Fruit fly (Drosophila melanogaster) whole organism, embryonic: ENCODE measurements around the gene CG3517.
A peak's percentile ranks its signal among the peaks of the same experiment; 100 is the strongest.

Source experiments
- Asciz ChIP-seq: fragments of 200-800 bp; sonication (Bioruptor generic); optimal IDR thresholded peaks from 2 replicates; lab custom pipeline; 2017; ENCODE audit warnings: missing biosample characterization, mild to moderate bottlenecking, missing genetic modification characterization, missing genetic modification reagents
- Atf-2 ChIP-seq: fragments of 200-800 bp; sonication (Bioruptor generic); optimal IDR thresholded peaks from 2 replicates; lab custom pipeline; 2016; ENCODE audit warnings: missing biosample characterization, missing genetic modification characterization
- CG10209 ChIP-seq: fragments of 200-800 bp; sonication (Bioruptor generic); optimal IDR thresholded peaks from 3 replicates; lab custom pipeline; 2017; ENCODE audit warnings: missing biosample characterization, mild to moderate bottlenecking, missing genetic modification characterization, missing genetic modification reagents
- CG10431 ChIP-seq: fragments of 200-800 bp; sonication (Bioruptor generic); optimal IDR thresholded peaks from 3 replicates; lab custom pipeline; 2018; ENCODE audit warnings: missing biosample characterization, mild to moderate bottlenecking, missing genetic modification characterization
- CG10543 ChIP-seq: fragments of 200-800 bp; sonication (Bioruptor generic); optimal IDR thresholded peaks from 3 replicates; lab custom pipeline; 2017; ENCODE audit warnings: missing biosample characterization, mild to moderate bottlenecking, missing genetic modification characterization, moderate library complexity
- CG11560 ChIP-seq: fragments of 200-800 bp; sonication (Bioruptor generic); IDR thresholded peaks from 3 replicates; pipeline ENCODE4 v1.3.6; 2022; ENCODE audit warnings: missing biosample characterization, missing genetic modification characterization
- CG14965 ChIP-seq: fragments of 200-800 bp; sonication (Bioruptor generic); optimal IDR thresholded peaks from 2 replicates; lab custom pipeline; 2016; ENCODE audit warnings: missing biosample characterization, missing genetic modification characterization, borderline replicate concordance
- CG17361 ChIP-seq: fragments of 200-800 bp; sonication (Bioruptor generic); IDR thresholded peaks from 3 replicates; pipeline ENCODE4 v1.3.6; 2022; ENCODE audit warnings: missing biosample characterization, missing genetic modification characterization
- CG3281 ChIP-seq: fragments of 200-800 bp; sonication (Bioruptor generic); optimal IDR thresholded peaks from 3 replicates; lab custom pipeline; 2017; ENCODE audit warnings: missing biosample characterization, mild to moderate bottlenecking, missing genetic modification characterization
- CG3995 ChIP-seq: fragments of 200-800 bp; sonication (Bioruptor generic); optimal IDR thresholded peaks from 3 replicates; lab custom pipeline; 2016; ENCODE audit warnings: missing biosample characterization, missing genetic modification characterization
- CG5180 ChIP-seq: fragments of 200-800 bp; sonication (Bioruptor generic); optimal IDR thresholded peaks from 3 replicates; lab custom pipeline; 2017; ENCODE audit warnings: missing biosample characterization, missing genetic modification characterization, mild to moderate bottlenecking, moderate library complexity, missing genetic modification reagents
- CG7745 ChIP-seq: fragments of 200-800 bp; sonication (Bioruptor generic); optimal IDR thresholded peaks from 2 replicates; lab custom pipeline; 2018; ENCODE audit warnings: missing biosample characterization, mild to moderate bottlenecking, missing genetic modification characterization, moderate library complexity
- CG7839 ChIP-seq: fragments of 200-800 bp; sonication (Bioruptor generic); optimal IDR thresholded peaks from 3 replicates; lab custom pipeline; 2018; ENCODE audit warnings: missing biosample characterization, mild to moderate bottlenecking, missing genetic modification characterization, moderate library complexity
- CG8089 ChIP-seq: fragments of 200-800 bp; sonication (Bioruptor generic); optimal IDR thresholded peaks from 3 replicates; lab custom pipeline; 2016; ENCODE audit warnings: missing biosample characterization, missing genetic modification characterization
- CG8765 ChIP-seq: fragments of 200-800 bp; sonication (Bioruptor generic); IDR thresholded peaks from 2 replicates; pipeline ENCODE4 v1.3.6; 2022; ENCODE audit warnings: missing biosample characterization, missing genetic modification characterization
- CG8944 ChIP-seq: fragments of 200-800 bp; sonication (Bioruptor generic); optimal IDR thresholded peaks from 3 replicates; lab custom pipeline; 2016; ENCODE audit warnings: missing biosample characterization, missing genetic modification characterization
- CkIIα-i1 ChIP-seq: fragments of 200-800 bp; sonication (Bioruptor generic); IDR thresholded peaks from 2 replicates; pipeline ENCODE4 v1.3.6; 2022; ENCODE audit warnings: missing biosample characterization, missing genetic modification characterization
- D ChIP-seq, 2 experiments: fragments of 200-800 bp in 1 of 2; fragments of >200 bp in 1 of 2; sonication (Bioruptor generic) in 1 of 2; optimal IDR thresholded peaks; 2 replicates in 1 of 2; 3 replicates in 1 of 2; lab custom pipeline; 2017; ENCODE audit warnings: mild to moderate bottlenecking in 1 of 2, missing biosample characterization in 1 of 2, missing genetic modification characterization in 1 of 2, missing genetic modification reagents in 1 of 2
- Dbx ChIP-seq: fragments of 200-800 bp; sonication (Bioruptor generic); IDR thresholded peaks from 3 replicates; pipeline ENCODE4 v1.3.6; 2022; ENCODE audit warnings: missing biosample characterization, missing genetic modification characterization
- HLH3B ChIP-seq: fragments of 200-800 bp; sonication (Bioruptor generic); IDR thresholded peaks from 2 replicates; pipeline ENCODE4 v1.3.6; 2022; ENCODE audit warnings: missing biosample characterization, missing genetic modification characterization
- HLH54F ChIP-seq: fragments of 200-800 bp; sonication (Bioruptor generic); optimal IDR thresholded peaks from 3 replicates; lab custom pipeline; 2016; ENCODE audit warnings: missing biosample characterization, missing genetic modification characterization
- Oaz ChIP-seq: fragments of 200-800 bp; sonication (Bioruptor generic); IDR thresholded peaks from 2 replicates; pipeline ENCODE4 v1.3.6; 2022; ENCODE audit warnings: missing biosample characterization, missing genetic modification characterization
- Ptx1 ChIP-seq: fragments of 200-800 bp; sonication (Bioruptor generic); IDR thresholded peaks from 2 replicates; pipeline ENCODE4 v1.3.6; 2022; ENCODE audit warnings: missing biosample characterization, missing genetic modification characterization
- ab ChIP-seq: fragments of 200-800 bp; sonication (Bioruptor generic); optimal IDR thresholded peaks from 2 replicates; lab custom pipeline; 2016; ENCODE audit warnings: missing biosample characterization, missing genetic modification characterization
- abd-A ChIP-seq: fragments of 200-800 bp; sonication (Bioruptor generic); optimal IDR thresholded peaks from 3 replicates; lab custom pipeline; 2019; ENCODE audit warnings: missing biosample characterization, mild to moderate bottlenecking, missing genetic modification characterization, moderate library complexity
- ash1 ChIP-seq: fragments of 200-800 bp; sonication (Bioruptor generic); optimal IDR thresholded peaks from 2 replicates; lab custom pipeline; 2018; ENCODE audit warnings: missing biosample characterization, mild to moderate bottlenecking, missing genetic modification characterization
- bowl ChIP-seq: fragments of 200-800 bp; sonication (Bioruptor generic); IDR thresholded peaks from 2 replicates; pipeline ENCODE4 v1.3.6; 2022; ENCODE audit warnings: missing biosample characterization, missing genetic modification characterization
- corto ChIP-seq: fragments of 200-800 bp; sonication (Bioruptor generic); optimal IDR thresholded peaks from 2 replicates; lab custom pipeline; 2016; ENCODE audit warnings: missing biosample characterization, mild to moderate bottlenecking, missing genetic modification characterization, moderate library complexity
- disco-r ChIP-seq: fragments of 200-800 bp; sonication (Bioruptor generic); optimal IDR thresholded peaks from 2 replicates; lab custom pipeline; 2016; ENCODE audit warnings: missing biosample characterization, missing genetic modification characterization
- dmrt99B ChIP-seq: fragments of 200-800 bp; sonication (Bioruptor generic); optimal IDR thresholded peaks from 2 replicates; lab custom pipeline; 2018; ENCODE audit warnings: missing biosample characterization, mild to moderate bottlenecking, missing genetic modification characterization, moderate library complexity
- ems ChIP-seq: fragments of 200-800 bp; sonication (Bioruptor generic); optimal IDR thresholded peaks from 3 replicates; lab custom pipeline; 2016; ENCODE audit warnings: missing biosample characterization, missing genetic modification characterization
- en ChIP-seq: fragments of 200-800 bp; sonication (Bioruptor generic); optimal IDR thresholded peaks from 2 replicates; lab custom pipeline; 2016; ENCODE audit warnings: missing biosample characterization, missing genetic modification characterization
- fd102C ChIP-seq: fragments of 200-800 bp; sonication (Bioruptor generic); optimal IDR thresholded peaks from 2 replicates; lab custom pipeline; 2018; ENCODE audit warnings: missing biosample characterization, mild to moderate bottlenecking, missing genetic modification characterization, moderate library complexity
- fd64A ChIP-seq: fragments of 200-800 bp; sonication (Bioruptor generic); optimal IDR thresholded peaks from 3 replicates; lab custom pipeline; 2018; ENCODE audit warnings: missing biosample characterization, mild to moderate bottlenecking, missing genetic modification characterization
- gfzf ChIP-seq: fragments of 200-800 bp; sonication (Bioruptor generic); optimal IDR thresholded peaks from 2 replicates; lab custom pipeline; 2016; ENCODE audit warnings: missing biosample characterization, mild to moderate bottlenecking, missing genetic modification characterization, moderate library complexity
- grn ChIP-seq: fragments of 200-800 bp; sonication (Bioruptor generic); optimal IDR thresholded peaks from 3 replicates; lab custom pipeline; 2017; ENCODE audit warnings: missing biosample characterization, missing genetic modification characterization
- hth ChIP-seq: fragments of >200 bp; optimal IDR thresholded peaks from 2 replicates; lab custom pipeline; 2017; ENCODE audit warnings: inconsistent platforms
- jumu ChIP-seq: fragments of 200-800 bp; sonication (Bioruptor generic); optimal IDR thresholded peaks from 3 replicates; lab custom pipeline; 2016; ENCODE audit warnings: missing biosample characterization, missing genetic modification characterization
- mam ChIP-seq: fragments of 200-800 bp; sonication (Bioruptor generic); optimal IDR thresholded peaks from 3 replicates; lab custom pipeline; 2016; ENCODE audit warnings: missing biosample characterization, missing genetic modification characterization
- peb ChIP-seq: fragments of 200-800 bp; sonication (Bioruptor generic); IDR thresholded peaks from 2 replicates; pipeline ENCODE4 v1.3.6; 2022; ENCODE audit warnings: missing biosample characterization, missing genetic modification characterization
- pfk ChIP-seq: fragments of 200-800 bp; sonication (Bioruptor generic); optimal IDR thresholded peaks from 2 replicates; lab custom pipeline; 2018; ENCODE audit warnings: missing biosample characterization, mild to moderate bottlenecking, missing genetic modification characterization, moderate library complexity
- phol ChIP-seq: fragments of 200-800 bp; sonication (Bioruptor generic); optimal IDR thresholded peaks from 3 replicates; lab custom pipeline; 2018; ENCODE audit warnings: missing biosample characterization, mild to moderate bottlenecking, missing genetic modification characterization, moderate library complexity
- pzg ChIP-seq: fragments of 200-800 bp; sonication (Bioruptor generic); optimal IDR thresholded peaks from 3 replicates; lab custom pipeline; 2018; ENCODE audit warnings: missing biosample characterization, mild to moderate bottlenecking, missing genetic modification characterization, moderate library complexity
- rib ChIP-seq: fragments of 200-800 bp; sonication (Bioruptor generic); IDR thresholded peaks from 2 replicates; pipeline ENCODE4 v1.3.6; 2022; ENCODE audit warnings: missing biosample characterization, missing genetic modification characterization
- scrt ChIP-seq: fragments of 200-800 bp; sonication (Bioruptor generic); optimal IDR thresholded peaks from 2 replicates; lab custom pipeline; 2018; ENCODE audit warnings: missing biosample characterization, mild to moderate bottlenecking, missing genetic modification characterization, moderate library complexity
- sens ChIP-seq: fragments of 200-800 bp; sonication (Bioruptor generic); peaks from one replicate; lab custom pipeline; 2016; ENCODE audit warnings: missing biosample characterization, missing genetic modification characterization
- sim ChIP-seq: fragments of 200-800 bp; sonication (Bioruptor generic); IDR thresholded peaks from 2 replicates; pipeline ENCODE4 v1.3.6; 2022; ENCODE audit warnings: missing biosample characterization, missing genetic modification characterization
- slp2 ChIP-seq: fragments of 200-800 bp; sonication (Bioruptor generic); optimal IDR thresholded peaks from 2 replicates; lab custom pipeline; 2016; ENCODE audit warnings: missing biosample characterization, missing genetic modification characterization
- stwl ChIP-seq: fragments of 200-800 bp; sonication (Bioruptor generic); optimal IDR thresholded peaks from 3 replicates; lab custom pipeline; 2018; ENCODE audit warnings: missing biosample characterization, mild to moderate bottlenecking, missing genetic modification characterization, moderate library complexity
- toy ChIP-seq: fragments of 200-800 bp; sonication (Bioruptor generic); IDR thresholded peaks from 2 replicates; pipeline ENCODE4 v1.3.6; 2022; ENCODE audit warnings: missing biosample characterization, missing genetic modification characterization

The CG3517 gene

DNA sequence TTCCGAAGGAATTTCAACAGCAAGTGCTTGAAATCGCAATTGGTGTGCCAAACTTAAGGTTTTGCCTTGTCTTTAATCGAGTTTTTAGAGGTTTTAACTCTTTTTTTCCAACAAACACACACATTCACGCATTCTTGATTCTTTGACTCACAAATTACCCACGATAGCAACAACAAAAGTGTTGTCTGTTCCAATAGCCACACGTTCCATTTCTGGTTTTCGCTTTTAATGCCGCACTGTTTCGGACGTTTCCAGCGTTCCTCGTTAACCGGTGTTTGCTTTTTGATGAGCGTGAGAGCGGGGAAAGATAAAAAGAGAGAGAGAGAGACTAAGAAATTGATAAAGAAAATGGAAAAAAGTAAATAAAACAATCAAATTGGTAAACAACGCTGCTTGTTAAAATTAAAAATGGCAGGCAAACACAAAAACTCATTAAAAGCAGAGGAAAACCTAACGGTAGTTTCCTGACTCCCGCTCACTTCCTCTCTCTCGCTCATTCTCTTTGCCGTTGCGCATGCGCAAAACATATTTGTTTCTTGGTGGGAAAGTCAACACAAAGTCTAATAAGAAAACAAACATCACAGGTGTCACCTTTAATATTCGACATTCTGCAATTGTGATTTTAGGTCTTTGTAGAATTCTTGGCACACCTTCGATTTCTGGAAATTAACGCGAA, 39.0 kb upstream of the CG3517 start (continued):
- TF ChIP-seq CG7745 (peak; percentile 66), ash1 (GFP tag; lab: Kevin White, UChicago) (no peak), CG10543 (GFP tag; lab: Kevin White, UChicago) (peak; percentile 56), CkIIα-i1 (no peak), Ptx1 (GFP tag; lab: Robert Waterston, UW) (no peak), phol (peak; percentile 36), abd-A (tag; lab: Kevin White, UChicago) (no peak), CG14965 (GFP tag; lab: Kevin White, UChicago) (peak; percentile 39), rib (peak; percentile 69; the same call in 1 of the 2 replicates), bowl (no peak), ems (GFP tag; lab: Kevin White, UChicago) (peak; percentile 11), stwl (peak; percentile 42), grn (peak; percentile 43), sim (GFP tag; lab: Robert Waterston, UW) (no peak), CG10209 (GFP tag; lab: Kevin White, UChicago) (peak; percentile 85), CG3995 (GFP tag; lab: Kevin White, UChicago) (no peak), disco-r (GFP tag; lab: Kevin White, UChicago) (peak; percentile 68), jumu (GFP tag; lab: Kevin White, UChicago) (no peak), fd64A (peak; percentile 85), CG7839 (peak; percentile 29), dmrt99B (tag; lab: Kevin White, UChicago) (peak; percentile 51), en (GFP tag; lab: Kevin White, UChicago) (peak; percentile 26), HLH3B (peak; percentile 12; the same call in 1 of the 2 replicates), corto (GFP tag; lab: Kevin White, UChicago) (no peak), CG11560 (no peak), pfk (GFP tag; lab: Kevin White, UChicago) (peak; percentile 99), CG8944 (peak; percentile 46), peb (no peak), HLH54F (GFP tag; lab: Kevin White, UChicago) (peak; percentile 18), toy (GFP tag; lab: Robert Waterston, UW) (0 out of 2 replicates have a peak, but pooled peaks have one; percentile 19), mam (GFP tag; lab: Kevin White, UChicago) (peak; percentile 23), hth (lab: Kevin White, UChicago) (no peak), Asciz (peak; percentile 94), Dbx (GFP tag; lab: Robert Waterston, UW) (no peak), pzg (GFP tag; lab: Kevin White, UChicago) (no peak), ab (no peak), scrt (GFP tag; lab: Kevin White, UChicago) (peak; percentile 32), D (optimal IDR thresholded peaks at IDR 0.05; lab: Kevin White, UChicago) (no peak), D (GFP tag; optimal IDR thresholded peaks at IDR 0.05; lab: Kevin White, UChicago) (peak; percentile 80), fd102C (GFP tag; lab: Kevin White, UChicago) (peak; percentile 69), CG8089 (GFP tag; lab: Kevin White, UChicago) (peak; percentile 69), CG8765 (GFP tag; lab: Robert Waterston, UW) (no peak), sens (GFP tag; lab: Kevin White, UChicago) (peak; percentile 94), Oaz (no peak), CG5180 (GFP tag; lab: Kevin White, UChicago) (peak; percentile 60), gfzf (GFP tag; lab: Kevin White, UChicago) (no peak), CG3281 (GFP tag; lab: Kevin White, UChicago) (peak; percentile 67), slp2 (GFP tag; lab: Kevin White, UChicago) (no peak), CG10431 (GFP tag; lab: Kevin White, UChicago) (peak; percentile 80), CG17361 (GFP tag; lab: Robert Waterston, UW) (no peak), Atf-2 (GFP tag; lab: Kevin White, UChicago) (peak; percentile 26)
